Fruit fly (Drosophila melanogaster): ENCODE results near the gene lectin-30A.
A peak's percentile ranks its signal among the peaks of the same experiment; 100 is the strongest.

lectin-30A gene

dm6 chr2L:9210864-9211701, 43.6 kb downstream of the lectin-30A start:
- TF ChIP-seq CG8301 (tag; optimal IDR thresholded peaks at IDR 0.05): peak; percentile 79
- peak; percentile 79 for TF ChIP-seq CG34367 (tag; optimal IDR thresholded peaks at IDR 0.05)
- peak; percentile 89 for TF ChIP-seq CG15710 (tag; optimal IDR thresholded peaks at IDR 0.05)
- TF ChIP-seq CG10348 (GFP tag; IDR thresholded peaks at IDR 0.05): no peak
- TF ChIP-seq rn (GFP tag; IDR thresholded peaks at IDR 0.05): peak; percentile 70; the same call in 1 of the 2 replicates
- TF ChIP-seq gl (tag; optimal IDR thresholded peaks at IDR 0.05): peak; percentile 74
- TF ChIP-seq Pif1A (GFP tag; optimal IDR thresholded peaks at IDR 0.05): peak; percentile 51
- peak; percentile 66 for TF ChIP-seq Ets98B (GFP tag; IDR thresholded peaks at IDR 0.05)
- peak; percentile 88 for TF ChIP-seq CG14655 (GFP tag; optimal IDR thresholded peaks at IDR 0.05)
- peak; percentile 81 for TF ChIP-seq CG32121 (GFP tag; IDR thresholded peaks at IDR 0.05)
- peak; percentile 82 for TF ChIP-seq CG17806 (tag; optimal IDR thresholded peaks at IDR 0.05)
- peak; percentile 92 for TF ChIP-seq CG8159 (tag; optimal IDR thresholded peaks at IDR 0.05)
- peak; percentile 91 for TF ChIP-seq Pif1B (GFP tag; optimal IDR thresholded peaks at IDR 0.05)
- TF ChIP-seq EcR (GFP tag; optimal IDR thresholded peaks at IDR 0.05): peak; percentile 88
- peak; percentile 83 for TF ChIP-seq CG4496 (GFP tag; IDR thresholded peaks at IDR 0.05)
- peak; percentile 57; the same call in 1 of the 2 replicates for TF ChIP-seq CG12605 (GFP tag; IDR thresholded peaks at IDR 0.05)
- peak; percentile 83 for TF ChIP-seq CG9948 (tag; optimal IDR thresholded peaks at IDR 0.05)
- peak; percentile 96 for TF ChIP-seq Snoo (tag; optimal IDR thresholded peaks at IDR 0.05)
- peak; percentile 64 for TF ChIP-seq CG13204 (GFP tag; optimal IDR thresholded peaks at IDR 0.05)
- no peak; the same call in 2 of the 3 replicates for TF ChIP-seq fd96Ca (GFP tag; IDR thresholded peaks at IDR 0.05)
- peak; percentile 73 for TF ChIP-seq D1 (tag; optimal IDR thresholded peaks at IDR 0.05)

dm6 chr2L:9207133-9207532, 47.5 kb downstream of the lectin-30A start:
- TF ChIP-seq CG9948 (tag; optimal IDR thresholded peaks at IDR 0.05) (peak; percentile 79), CG10348 (GFP tag; IDR thresholded peaks at IDR 0.05) (peak; percentile 74; the same call in 1 of the 2 replicates), EcR (GFP tag; optimal IDR thresholded peaks at IDR 0.05) (no peak), D1 (tag; optimal IDR thresholded peaks at IDR 0.05) (no peak), CG8159 (tag; optimal IDR thresholded peaks at IDR 0.05) (peak; percentile 64), Pif1B (GFP tag; optimal IDR thresholded peaks at IDR 0.05) (peak; percentile 71), CG32121 (GFP tag; IDR thresholded peaks at IDR 0.05) (peak; percentile 87), rn (GFP tag; IDR thresholded peaks at IDR 0.05) (peak; percentile 45), CG14655 (GFP tag; optimal IDR thresholded peaks at IDR 0.05) (peak; percentile 94), CG8301 (tag; optimal IDR thresholded peaks at IDR 0.05) (peak; percentile 91), gl (tag; optimal IDR thresholded peaks at IDR 0.05) (no peak), CG13204 (GFP tag; optimal IDR thresholded peaks at IDR 0.05) (no peak), Pif1A (GFP tag; optimal IDR thresholded peaks at IDR 0.05) (peak; percentile 56), fd96Ca (GFP tag; IDR thresholded peaks at IDR 0.05) (no peak; the same call in 2 of the 3 replicates), Ets98B (GFP tag; IDR thresholded peaks at IDR 0.05) (peak; percentile 77), CG12605 (GFP tag; IDR thresholded peaks at IDR 0.05) (peak; percentile 77), CG17806 (tag; optimal IDR thresholded peaks at IDR 0.05) (peak; percentile 59), Snoo (tag; optimal IDR thresholded peaks at IDR 0.05) (peak; percentile 5), CG15710 (tag; optimal IDR thresholded peaks at IDR 0.05) (peak; percentile 9), CG34367 (tag; optimal IDR thresholded peaks at IDR 0.05) (peak; percentile 4), CG4496 (GFP tag; IDR thresholded peaks at IDR 0.05) (peak; percentile 87; the same call in 2 of the 3 replicates)

dm6 chr2L:9206401-9206800, 48.3 kb downstream of the lectin-30A start:
- TF ChIP-seq CG34367 (tag; optimal IDR thresholded peaks at IDR 0.05) (peak; percentile 14), CG17806 (tag; optimal IDR thresholded peaks at IDR 0.05) (peak; percentile 73), CG10348 (GFP tag; IDR thresholded peaks at IDR 0.05) (no peak), CG13204 (GFP tag; optimal IDR thresholded peaks at IDR 0.05) (no peak), gl (tag; optimal IDR thresholded peaks at IDR 0.05) (no peak), EcR (GFP tag; optimal IDR thresholded peaks at IDR 0.05) (no peak), Pif1B (GFP tag; optimal IDR thresholded peaks at IDR 0.05) (no peak), Ets98B (GFP tag; IDR thresholded peaks at IDR 0.05) (peak; percentile 52), CG4496 (GFP tag; IDR thresholded peaks at IDR 0.05) (peak; percentile 74), fd96Ca (GFP tag; IDR thresholded peaks at IDR 0.05) (no peak), CG15710 (tag; optimal IDR thresholded peaks at IDR 0.05) (peak; percentile 48), CG8159 (tag; optimal IDR thresholded peaks at IDR 0.05) (peak; percentile 73), CG32121 (GFP tag; IDR thresholded peaks at IDR 0.05) (peak; percentile 84), CG12605 (GFP tag; IDR thresholded peaks at IDR 0.05) (peak; percentile 62), CG8301 (tag; optimal IDR thresholded peaks at IDR 0.05) (peak; percentile 88), CG14655 (GFP tag; optimal IDR thresholded peaks at IDR 0.05) (peak; percentile 88), Pif1A (GFP tag; optimal IDR thresholded peaks at IDR 0.05) (peak; percentile 9), Snoo (tag; optimal IDR thresholded peaks at IDR 0.05) (no peak), rn (GFP tag; IDR thresholded peaks at IDR 0.05) (peak; percentile 77), CG9948 (tag; optimal IDR thresholded peaks at IDR 0.05) (peak; percentile 81), D1 (tag; optimal IDR thresholded peaks at IDR 0.05) (peak; percentile 5)

DNA sequence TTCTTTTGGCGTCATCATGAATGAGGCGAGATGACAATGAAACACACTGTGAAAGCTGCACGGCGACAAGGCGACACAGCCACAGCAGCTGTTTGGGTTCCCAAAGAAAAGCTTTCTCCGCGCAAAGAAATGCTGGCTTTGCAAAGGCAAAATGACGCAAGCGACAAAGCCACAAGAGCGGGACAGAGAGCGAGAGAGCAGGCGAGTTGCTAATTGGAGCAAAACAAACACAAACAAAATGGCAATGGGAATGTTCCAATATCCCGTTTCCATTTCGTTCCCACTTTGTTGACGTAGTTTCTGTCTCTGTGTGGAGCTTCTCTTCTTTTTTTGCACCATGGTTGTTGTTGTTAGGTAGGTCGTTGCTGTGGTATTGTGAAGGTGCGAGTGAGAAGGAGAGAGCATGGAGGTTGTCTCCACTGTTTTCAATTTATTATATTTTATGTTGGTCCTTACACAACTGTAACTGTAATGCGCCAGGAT, 49.5 kb downstream of the lectin-30A start:
- TF ChIP-seq CG13204 (GFP tag; optimal IDR thresholded peaks at IDR 0.05) (peak; percentile 79), Pif1B (GFP tag; optimal IDR thresholded peaks at IDR 0.05) (peak; percentile 72), CG4496 (GFP tag; IDR thresholded peaks at IDR 0.05) (peak; percentile 84), CG15710 (tag; optimal IDR thresholded peaks at IDR 0.05) (peak; percentile 58), EcR (GFP tag; optimal IDR thresholded peaks at IDR 0.05) (peak; percentile 96), Ets98B (GFP tag; IDR thresholded peaks at IDR 0.05) (peak; percentile 97), rn (GFP tag; IDR thresholded peaks at IDR 0.05) (no peak), D1 (tag; optimal IDR thresholded peaks at IDR 0.05) (no peak), fd96Ca (GFP tag; IDR thresholded peaks at IDR 0.05) (peak; percentile 95), CG34367 (tag; optimal IDR thresholded peaks at IDR 0.05) (peak; percentile 46), CG8159 (tag; optimal IDR thresholded peaks at IDR 0.05) (peak; percentile 57), CG32121 (GFP tag; IDR thresholded peaks at IDR 0.05) (peak; percentile 95), CG9948 (tag; optimal IDR thresholded peaks at IDR 0.05) (peak; percentile 15), CG14655 (GFP tag; optimal IDR thresholded peaks at IDR 0.05) (peak; percentile 57), CG8301 (tag; optimal IDR thresholded peaks at IDR 0.05) (peak; percentile 40), CG10348 (GFP tag; IDR thresholded peaks at IDR 0.05) (no peak), CG17806 (tag; optimal IDR thresholded peaks at IDR 0.05) (no peak), gl (tag; optimal IDR thresholded peaks at IDR 0.05) (peak; percentile 83), Pif1A (GFP tag; optimal IDR thresholded peaks at IDR 0.05) (peak; percentile 55), Snoo (tag; optimal IDR thresholded peaks at IDR 0.05) (peak; percentile 53), CG12605 (GFP tag; IDR thresholded peaks at IDR 0.05) (peak; percentile 95)
